Worm (Caenorhabditis elegans) whole organism, L4 larva: ENCODE results near the gene orc-2.
A peak's percentile ranks its signal among the peaks of the same experiment; 100 is the strongest.

Source experiments
- F37D6.2 ChIP-seq: sonication (generic microtip); optimal IDR thresholded peaks from 2 replicates; lab custom pipeline; 2016; ENCODE audit warnings: mild to moderate bottlenecking, missing genetic modification characterization, missing compliant biosample characterization
- R02D3.7 ChIP-seq: fragments of 150-350 bp; sonication (generic microtip); optimal IDR thresholded peaks from 3 replicates; lab custom pipeline; 2014; ENCODE audit warnings: missing biosample characterization, missing genetic modification characterization
- Y105C5A.15 ChIP-seq: fragments of 200-800 bp; sonication (Bioruptor generic); IDR thresholded peaks from 2 replicates; pipeline ENCODE4 v1.3.6; 2022; ENCODE audit warnings: missing genetic modification characterization, missing compliant biosample characterization
- ZK337.2 ChIP-seq: fragments of 200-800 bp; sonication (Bioruptor generic); IDR thresholded peaks from 2 replicates; pipeline ENCODE4 v1.3.6; 2022; ENCODE audit warnings: missing genetic modification reagents, missing genetic modification characterization, missing compliant biosample characterization
- aha-1 ChIP-seq: fragments of 150-350 bp; peaks from one replicate; lab custom pipeline; 2014; ENCODE audit warnings: missing biosample characterization, missing genetic modification characterization
- aly-2 ChIP-seq: sonication (generic microtip); optimal IDR thresholded peaks from 2 replicates; lab custom pipeline; 2018; ENCODE audit warnings: missing biosample characterization, missing genetic modification characterization
- ama-1 ChIP-seq: fragments of 150-350 bp; optimal IDR thresholded peaks from 2 replicates; lab custom pipeline; 2014; ENCODE audit warnings: inconsistent platforms, mixed read lengths
- arid-1 ChIP-seq: fragments of 200-800 bp; sonication (Bioruptor generic); conservative IDR thresholded peaks from 2 replicates; pipeline ENCODE4 v1.3.6; 2022; ENCODE audit warnings: missing genetic modification reagents, missing genetic modification characterization, missing compliant biosample characterization
- attf-4 ChIP-seq: sonication (generic microtip); optimal IDR thresholded peaks from 3 replicates; lab custom pipeline; 2017; ENCODE audit warnings: missing biosample characterization, missing genetic modification characterization
- ceh-28 ChIP-seq: fragments of 150-350 bp; optimal IDR thresholded peaks from 2 replicates; lab custom pipeline; 2014; ENCODE audit warnings: missing biosample characterization, missing genetic modification reagents, missing genetic modification characterization
- ceh-32 ChIP-seq: sonication (generic microtip); optimal IDR thresholded peaks from 2 replicates; lab custom pipeline; 2016; ENCODE audit warnings: mild to moderate bottlenecking, missing genetic modification characterization, missing compliant biosample characterization; ENCODE audit not compliant: poor library complexity
- ceh-44 ChIP-seq: fragments of 200-800 bp; sonication (Bioruptor generic); IDR thresholded peaks from 2 replicates; pipeline ENCODE4 v1.3.6; 2022; ENCODE audit warnings: missing genetic modification reagents, missing genetic modification characterization, missing compliant biosample characterization
- ces-1 ChIP-seq: fragments of 150-350 bp; sonication (generic microtip); optimal IDR thresholded peaks from 4 replicates; lab custom pipeline; 2014; ENCODE audit warnings: missing biosample characterization, missing genetic modification reagents, missing genetic modification characterization
- ctbp-1 ChIP-seq: fragments of 200-800 bp; sonication (Bioruptor generic); IDR thresholded peaks from 2 replicates; pipeline ENCODE4 v1.3.6; 2022; ENCODE audit warnings: missing genetic modification reagents, missing genetic modification characterization, missing compliant biosample characterization
- daf-16 ChIP-seq, 3 experiments: sonication (generic microtip); optimal IDR thresholded peaks; 2 replicates each; lab custom pipeline; 2016 to 2017; ENCODE audit warnings: missing genetic modification characterization in 3 of 3, missing genetic modification reagents in 3 of 3, mild to moderate bottlenecking in 2 of 3, missing compliant biosample characterization in 2 of 3, missing biosample characterization in 1 of 3, moderate library complexity in 1 of 3
- daf-19 ChIP-seq: fragments of 200-800 bp; sonication (Bioruptor generic); conservative IDR thresholded peaks from 2 replicates; pipeline ENCODE4 v1.3.6; 2022; ENCODE audit warnings: missing genetic modification characterization, missing compliant biosample characterization
- daf-8 ChIP-seq: fragments of 200-800 bp; sonication (Bioruptor generic); IDR thresholded peaks from 2 replicates; pipeline ENCODE4 v1.3.6; 2022; ENCODE audit warnings: missing genetic modification characterization, missing compliant biosample characterization
- dmd-6 ChIP-seq: fragments of 200-800 bp; sonication (Bioruptor generic); IDR thresholded peaks from 2 replicates; pipeline ENCODE4 v1.3.6; 2022; ENCODE audit warnings: missing genetic modification reagents, missing genetic modification characterization, missing compliant biosample characterization
- duxl-1 ChIP-seq: sonication (generic microtip); optimal IDR thresholded peaks from 2 replicates; lab custom pipeline; 2016; ENCODE audit warnings: mild to moderate bottlenecking, missing genetic modification characterization, moderate library complexity, missing compliant biosample characterization; ENCODE audit not compliant: poor library complexity
- dve-1 ChIP-seq: sonication (generic microtip); optimal IDR thresholded peaks from 2 replicates; lab custom pipeline; 2017; ENCODE audit warnings: antibody characterized with exemption, mild to moderate bottlenecking, missing genetic modification characterization, missing compliant biosample characterization; ENCODE audit not compliant: insufficient read depth
- egl-43 ChIP-seq: fragments of 200-800 bp; sonication (Bioruptor generic); IDR thresholded peaks from 2 replicates; pipeline ENCODE4 v1.3.6; 2022; ENCODE audit warnings: missing genetic modification reagents, missing genetic modification characterization, missing compliant biosample characterization
- fos-1 ChIP-seq: fragments of 150-350 bp; optimal IDR thresholded peaks from 2 replicates; lab custom pipeline; 2014; ENCODE audit warnings: missing biosample characterization, missing genetic modification characterization
- hif-1 ChIP-seq, 2 experiments: sonication (generic microtip); optimal IDR thresholded peaks; 2 replicates each; lab custom pipeline; 2016 to 2017; ENCODE audit warnings: missing compliant biosample characterization in 2 of 2, missing genetic modification characterization in 2 of 2, missing genetic modification reagents in 2 of 2, missing genotype in 2 of 2, mild to moderate bottlenecking in 1 of 2
- hlh-11 ChIP-seq: fragments of 200-800 bp; sonication (Bioruptor generic); optimal IDR thresholded peaks from 2 replicates; lab custom pipeline; 2018; ENCODE audit warnings: mild to moderate bottlenecking, missing genetic modification characterization, missing compliant biosample characterization
- hlh-30 ChIP-seq: sonication (generic microtip); optimal IDR thresholded peaks from 2 replicates; lab custom pipeline; 2017; ENCODE audit warnings: antibody characterized with exemption, mild to moderate bottlenecking, missing genetic modification characterization, missing compliant biosample characterization; ENCODE audit not compliant: insufficient read depth
- hmg-1.1 ChIP-seq: fragments of 200-800 bp; sonication (Bioruptor generic); IDR thresholded peaks from 2 replicates; pipeline ENCODE4 v1.3.6; 2022; ENCODE audit warnings: missing genetic modification reagents, missing genetic modification characterization, missing compliant biosample characterization
- lin-1 ChIP-seq: fragments of 200-800 bp; sonication (Bioruptor generic); IDR thresholded peaks from 2 replicates; pipeline ENCODE4 v1.3.6; 2022; ENCODE audit warnings: missing genetic modification reagents, missing genetic modification characterization, missing compliant biosample characterization
- lin-15B ChIP-seq: fragments of 150-350 bp; sonication (generic microtip); optimal IDR thresholded peaks from 3 replicates; lab custom pipeline; 2014; ENCODE audit warnings: missing biosample characterization, missing genetic modification characterization
- lin-38 ChIP-seq: fragments of 200-800 bp; sonication (Bioruptor generic); IDR thresholded peaks from 2 replicates; pipeline ENCODE4 v1.3.6; 2022; ENCODE audit warnings: missing genetic modification reagents, missing genetic modification characterization, missing compliant biosample characterization
- lir-3 ChIP-seq: sonication (generic microtip); optimal IDR thresholded peaks from 2 replicates; lab custom pipeline; 2016; ENCODE audit warnings: mild to moderate bottlenecking, missing genetic modification characterization, missing compliant biosample characterization
- madf-5 ChIP-seq, 2 experiments: fragments of 200-800 bp; sonication (Bioruptor generic); IDR thresholded peaks; 2 replicates each; pipeline ENCODE4 v1.3.6; 2022; ENCODE audit warnings: missing compliant biosample characterization in 2 of 2, missing genetic modification characterization in 2 of 2
- mdl-1 ChIP-seq, 2 experiments: fragments of 150-350 bp in 1 of 2; sonication (generic microtip) in 1 of 2; optimal IDR thresholded peaks; 2 replicates each; lab custom pipeline; 2014 to 2017; ENCODE audit warnings: missing biosample characterization in 2 of 2, missing genetic modification characterization in 2 of 2
- mep-1 ChIP-seq: fragments of 150-350 bp; sonication (generic microtip); optimal IDR thresholded peaks from 3 replicates; lab custom pipeline; 2014; ENCODE audit warnings: missing biosample characterization, missing genetic modification characterization
- mxl-3 ChIP-seq: fragments of 200-800 bp; sonication (Bioruptor generic); optimal IDR thresholded peaks from 2 replicates; lab custom pipeline; 2018; ENCODE audit warnings: mild to moderate bottlenecking, missing genetic modification characterization, missing compliant biosample characterization
- nhr-10 ChIP-seq: fragments of 150-350 bp; optimal IDR thresholded peaks from 2 replicates; lab custom pipeline; 2014; ENCODE audit warnings: missing biosample characterization, missing genetic modification characterization
- nhr-102 ChIP-seq: sonication (generic microtip); optimal IDR thresholded peaks from 2 replicates; lab custom pipeline; 2016; ENCODE audit warnings: mild to moderate bottlenecking, missing genetic modification characterization, moderate library complexity, missing compliant biosample characterization
- nhr-11 ChIP-seq: fragments of 150-350 bp; optimal IDR thresholded peaks from 2 replicates; lab custom pipeline; 2014; ENCODE audit warnings: missing biosample characterization, missing genetic modification characterization
- nhr-28 ChIP-seq: fragments of 150-350 bp; optimal IDR thresholded peaks from 2 replicates; lab custom pipeline; 2014; ENCODE audit warnings: missing biosample characterization, missing genetic modification characterization
- nhr-76 ChIP-seq: fragments of 150-350 bp; optimal IDR thresholded peaks from 2 replicates; lab custom pipeline; 2014; ENCODE audit warnings: missing biosample characterization, missing genetic modification characterization
- pqm-1 ChIP-seq: sonication (generic microtip); optimal IDR thresholded peaks from 2 replicates; lab custom pipeline; 2017; ENCODE audit warnings: missing biosample characterization, missing genetic modification characterization
- saeg-2 ChIP-seq: fragments of 200-800 bp; sonication (Bioruptor generic); IDR thresholded peaks from 2 replicates; pipeline ENCODE4 v1.3.6; 2022; ENCODE audit warnings: missing genetic modification reagents, missing genetic modification characterization, missing compliant biosample characterization
- snpc-4 ChIP-seq: fragments of 150-350 bp; optimal IDR thresholded peaks from 2 replicates; lab custom pipeline; 2014; ENCODE audit warnings: missing biosample characterization, missing genetic modification characterization
- tag-97 ChIP-seq: fragments of 200-800 bp; sonication (Bioruptor generic); IDR thresholded peaks from 2 replicates; pipeline ENCODE4 v1.3.6; 2022; ENCODE audit warnings: missing genetic modification characterization, missing compliant biosample characterization
- tra-1 ChIP-seq: fragments of 200-800 bp; sonication (Bioruptor generic); IDR thresholded peaks from 2 replicates; pipeline ENCODE4 v1.3.6; 2022; ENCODE audit warnings: missing genetic modification reagents, missing genetic modification characterization, missing compliant biosample characterization
- unc-62 ChIP-seq, 3 experiments: fragments of 150-350 bp in 1 of 3; sonication (generic microtip); optimal IDR thresholded peaks in 2 of 3; peaks in 1 of 3; 1 replicate in 1 of 3; 2 replicates in 2 of 3; lab custom pipeline; 2014 to 2017; ENCODE audit warnings: missing biosample characterization in 3 of 3, missing genetic modification characterization in 3 of 3, missing genetic modification reagents in 3 of 3, missing genotype in 1 of 3
- zfp-3 ChIP-seq: fragments of 200-800 bp; sonication (Bioruptor generic); conservative IDR thresholded peaks from 2 replicates; pipeline ENCODE4 v1.3.6; 2022; ENCODE audit warnings: missing genetic modification reagents, missing genetic modification characterization, missing compliant biosample characterization
- ztf-7 ChIP-seq: fragments of 150-350 bp; optimal IDR thresholded peaks from 2 replicates; lab custom pipeline; 2014; ENCODE audit warnings: missing biosample characterization, missing genetic modification characterization

orc-2 gene

DNA sequence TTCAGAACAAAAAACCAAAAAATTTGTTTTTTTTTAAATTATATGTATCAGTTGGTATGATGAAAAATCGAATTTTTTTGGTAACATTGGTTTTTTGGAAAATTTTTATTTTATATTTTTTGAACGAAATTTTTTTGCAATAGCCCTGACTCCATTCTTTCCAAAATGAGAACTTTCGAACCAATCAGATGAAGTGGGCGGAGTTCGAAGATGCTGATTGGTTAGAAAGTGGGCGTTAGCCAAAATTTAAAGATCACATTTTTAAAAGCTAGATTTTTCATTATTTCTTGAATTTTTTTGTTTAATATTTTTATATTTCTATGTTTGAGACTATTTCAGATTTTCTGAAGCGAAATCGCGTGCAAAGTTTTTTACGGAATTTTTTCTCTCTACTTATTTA is 12.4 kb upstream of the orc-2 start:
- no peak for TF ChIP-seq ama-1
- TF ChIP-seq unc-62 (GFP tag; optimal IDR thresholded peaks at IDR 0.05 in 1 of 2; lab: Kevin White, UChicago) = peak in 1 of 2 experiments; percentile 57
- TF ChIP-seq unc-62 (tag; optimal IDR thresholded peaks at IDR 0.05; lab: Kevin White, UChicago) = no peak

DNA sequence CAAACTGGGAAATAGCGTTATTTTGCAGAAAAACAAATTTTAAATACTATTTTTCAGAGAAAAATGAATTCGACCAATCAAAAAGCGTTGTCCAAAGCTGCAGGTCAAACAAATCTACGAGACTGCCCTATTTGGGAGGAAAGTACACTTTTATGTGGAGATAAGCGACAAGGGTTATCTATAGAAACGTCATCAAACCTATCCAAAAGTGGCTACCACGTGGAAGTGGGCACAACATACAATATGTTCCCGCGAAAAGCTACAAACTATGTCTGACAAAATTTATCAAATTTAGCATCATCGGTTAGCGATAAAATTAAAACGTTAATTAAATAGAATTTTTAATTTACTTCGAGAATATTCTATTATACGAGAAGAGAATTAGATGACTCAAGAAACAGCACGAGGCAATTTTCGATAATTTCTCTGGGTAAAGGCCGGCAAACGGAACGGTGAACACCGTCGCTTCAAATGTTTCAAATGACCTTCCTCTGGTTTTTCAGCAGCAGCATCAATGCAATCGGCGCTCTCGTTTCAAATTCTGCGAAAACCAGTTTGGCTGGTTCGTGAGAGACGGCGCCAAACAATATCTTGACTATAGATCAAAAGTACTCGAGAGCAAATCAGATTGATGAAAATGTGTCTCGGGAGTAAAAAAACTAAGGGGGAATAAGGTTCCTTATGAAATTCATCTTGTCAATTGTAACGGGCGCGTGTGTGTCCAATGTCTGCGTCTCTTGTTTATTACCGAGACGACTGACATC is 11.8 kb upstream of the orc-2 start:
- TF ChIP-seq aly-2 (tag; lab: Kevin White, UChicago) (no peak), hmg-1.1 (GFP tag; lab: Robert Waterston, UW) (no peak), nhr-76 (tag; lab: Kevin White, UChicago) (no peak), ama-1 (no peak), hlh-30 (tag; lab: Kevin White, UChicago) (peak; percentile 37), zfp-3 (GFP tag; lab: Robert Waterston, UW) (no peak), mep-1 (peak; percentile 15), ces-1 (GFP tag; lab: Kevin White, UChicago) (no peak), ctbp-1 (GFP tag; lab: Robert Waterston, UW) (no peak), nhr-11 (tag; lab: Kevin White, UChicago) (no peak), lir-3 (no peak), hif-1 (tag; optimal IDR thresholded peaks at IDR 0.05; lab: Kevin White, UChicago) (no peak), Y105C5A.15 (GFP tag; lab: Robert Waterston, UW) (no peak), hlh-11 (tag; lab: Kevin White, UChicago) (peak; percentile 61), ZK337.2 (GFP tag; lab: Robert Waterston, UW) (no peak), saeg-2 (GFP tag; lab: Robert Waterston, UW) (0 out of 2 replicates have a peak, but pooled peaks have one; percentile 10), egl-43 (no peak), ceh-44 (GFP tag; lab: Robert Waterston, UW) (no peak), ceh-28 (tag; lab: Kevin White, UChicago) (no peak), nhr-10 (tag; lab: Kevin White, UChicago) (no peak), snpc-4 (tag; lab: Kevin White, UChicago) (no peak), aha-1 (peak; percentile 72), R02D3.7 (tag; lab: Kevin White, UChicago) (no peak), ztf-7 (no peak), pqm-1 (no peak), lin-1 (GFP tag; lab: Robert Waterston, UW) (0 out of 2 replicates have a peak, but pooled peaks have one; percentile 51), daf-19 (GFP tag; lab: Robert Waterston, UW) (no peak), duxl-1 (tag; lab: Kevin White, UChicago) (no peak), lin-38 (GFP tag; lab: Robert Waterston, UW) (no peak; the same call in 1 of the 2 replicates), nhr-28 (peak; percentile 79), mdl-1 (tag; optimal IDR thresholded peaks at IDR 0.05; lab: Kevin White, UChicago) (peak; percentile 18 to 25), lin-15B (tag; lab: Kevin White, UChicago) (no peak), F37D6.2 (tag; lab: Kevin White, UChicago) (no peak), nhr-102 (peak; percentile 31), attf-4 (tag; lab: Kevin White, UChicago) (no peak), madf-5 (GFP tag; IDR thresholded peaks at IDR 0.05; lab: Robert Waterston, UW) (no peak), fos-1 (no peak), daf-16 (GFP tag; optimal IDR thresholded peaks at IDR 0.05; lab: Kevin White, UChicago) (no peak), daf-16 (tag; optimal IDR thresholded peaks at IDR 0.05; lab: Kevin White, UChicago) (peak; percentile 62), dve-1 (tag; lab: Kevin White, UChicago) (peak; percentile 77), arid-1 (no peak), mxl-3 (GFP tag; lab: Kevin White, UChicago) (peak; percentile 17), dmd-6 (GFP tag; lab: Robert Waterston, UW) (peak; percentile 74), tra-1 (GFP tag; lab: Robert Waterston, UW) (peak; percentile 45; the same call in 1 of the 2 replicates), ceh-32 (tag; lab: Kevin White, UChicago) (no peak), tag-97 (GFP tag; lab: Robert Waterston, UW) (no peak), daf-8 (no peak)
